Worm (Caenorhabditis elegans) whole organism, early embryonic: ENCODE data around the gene ttbk-2.2.

Experiments used
- B0310.2 ChIP-seq: sonication (generic microtip); optimal IDR thresholded peaks from 2 replicates; lab custom pipeline; 2016; ENCODE audit warnings: mild to moderate bottlenecking, missing genetic modification characterization, missing compliant biosample characterization
- F13C5.2 ChIP-seq: sonication (generic microtip); optimal IDR thresholded peaks from 2 replicates; lab custom pipeline; 2017; ENCODE audit warnings: mild to moderate bottlenecking, missing genetic modification characterization, inconsistent platforms, missing compliant biosample characterization
- aly-1 ChIP-seq: sonication (generic microtip); optimal IDR thresholded peaks from 2 replicates; lab custom pipeline; 2016; ENCODE audit warnings: missing genetic modification characterization, missing compliant biosample characterization
- ama-1 ChIP-seq: fragments of 150-350 bp; optimal IDR thresholded peaks from 2 replicates; lab custom pipeline; 2014
- ceh-13 ChIP-seq: fragments of 200-800 bp; sonication (Bioruptor generic); optimal IDR thresholded peaks from 2 replicates; lab custom pipeline; 2018; ENCODE audit warnings: mild to moderate bottlenecking, missing genetic modification characterization, missing compliant biosample characterization
- ceh-36 ChIP-seq: sonication (generic microtip); optimal IDR thresholded peaks from 2 replicates; lab custom pipeline; 2016; ENCODE audit warnings: missing genetic modification characterization, inconsistent platforms, missing compliant biosample characterization
- ets-7 ChIP-seq: sonication (generic microtip); optimal IDR thresholded peaks from 2 replicates; lab custom pipeline; 2016; ENCODE audit warnings: missing genotype, missing genetic modification characterization, missing compliant biosample characterization
- flt-1 ChIP-seq: fragments of 200-800 bp; sonication (Bioruptor generic); IDR thresholded peaks from 2 replicates; pipeline ENCODE4 v1.3.6; 2022; ENCODE audit warnings: missing genetic modification characterization, missing compliant biosample characterization
- hmbx-1 ChIP-seq: sonication (generic microtip); optimal IDR thresholded peaks from 2 replicates; lab custom pipeline; 2016; ENCODE audit warnings: mild to moderate bottlenecking, missing genetic modification characterization, missing compliant biosample characterization
- hmg-4 ChIP-seq: fragments of 200-800 bp; sonication (Bioruptor generic); optimal IDR thresholded peaks from 2 replicates; lab custom pipeline; 2018; ENCODE audit warnings: mild to moderate bottlenecking, missing genetic modification characterization, missing compliant biosample characterization
- hnd-1 ChIP-seq: sonication (generic microtip); optimal IDR thresholded peaks from 2 replicates; lab custom pipeline; 2016; ENCODE audit warnings: missing genetic modification characterization, missing compliant biosample characterization
- pes-1 ChIP-seq: fragments of 200-800 bp; sonication (Bioruptor generic); IDR thresholded peaks from 2 replicates; pipeline ENCODE4 v1.3.6; 2022; ENCODE audit warnings: missing genetic modification reagents, missing genetic modification characterization, missing compliant biosample characterization
- scrt-1 ChIP-seq: fragments of 200-800 bp; sonication (Bioruptor generic); IDR thresholded peaks from 2 replicates; pipeline ENCODE4 v1.3.6; 2022; ENCODE audit warnings: missing genetic modification characterization, missing compliant biosample characterization
- tbx-11 ChIP-seq: fragments of 200-800 bp; sonication (Bioruptor generic); IDR thresholded peaks from 2 replicates; pipeline ENCODE4 v1.3.6; 2022; ENCODE audit warnings: missing genetic modification characterization, missing compliant biosample characterization
- tbx-37 ChIP-seq: fragments of 200-800 bp; sonication (Bioruptor generic); conservative IDR thresholded peaks from 2 replicates; pipeline ENCODE4 v1.3.6; 2022; ENCODE audit warnings: missing genetic modification reagents, missing genetic modification characterization, missing compliant biosample characterization
- tra-4 ChIP-seq: sonication (generic microtip); optimal IDR thresholded peaks from 2 replicates; lab custom pipeline; 2017; ENCODE audit warnings: missing genetic modification characterization, missing compliant biosample characterization

Gene ttbk-2.2

DNA sequence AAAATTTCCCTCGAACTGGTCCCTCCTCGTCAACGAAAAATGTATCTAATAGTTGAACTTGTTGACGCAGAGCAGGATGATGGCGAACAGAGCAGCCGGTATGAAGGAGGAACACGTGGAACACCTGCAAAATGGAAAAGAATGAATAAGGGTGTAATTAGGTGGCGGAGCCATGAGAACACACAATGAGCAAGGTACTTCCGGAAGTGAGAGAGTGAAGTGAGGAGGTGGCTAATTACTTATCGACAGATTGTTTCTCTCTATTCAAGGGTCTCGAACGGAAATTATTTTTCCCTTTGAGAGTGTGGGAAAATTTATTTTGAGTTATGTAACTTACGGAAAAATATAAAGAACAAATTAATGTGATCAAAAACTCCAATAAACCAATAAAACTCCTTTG, 26.7 kb upstream of the ttbk-2.2 start:
- TF ChIP-seq ets-7 (tag; lab: Kevin White, UChicago) (no peak), flt-1 (GFP tag; lab: Robert Waterston, UW) (no peak), scrt-1 (GFP tag; lab: Robert Waterston, UW) (no peak), ceh-36 (no peak), hmg-4 (no peak), aly-1 (tag; lab: Kevin White, UChicago) (no peak), B0310.2 (tag; lab: Kevin White, UChicago) (no peak), ceh-13 (GFP tag; lab: Kevin White, UChicago) (no peak), tbx-37 (GFP tag; lab: Robert Waterston, UW) (no peak), F13C5.2 (tag; lab: Kevin White, UChicago) (no peak), hmbx-1 (tag; lab: Kevin White, UChicago) (no peak), hnd-1 (tag; lab: Kevin White, UChicago) (no peak)

DNA sequence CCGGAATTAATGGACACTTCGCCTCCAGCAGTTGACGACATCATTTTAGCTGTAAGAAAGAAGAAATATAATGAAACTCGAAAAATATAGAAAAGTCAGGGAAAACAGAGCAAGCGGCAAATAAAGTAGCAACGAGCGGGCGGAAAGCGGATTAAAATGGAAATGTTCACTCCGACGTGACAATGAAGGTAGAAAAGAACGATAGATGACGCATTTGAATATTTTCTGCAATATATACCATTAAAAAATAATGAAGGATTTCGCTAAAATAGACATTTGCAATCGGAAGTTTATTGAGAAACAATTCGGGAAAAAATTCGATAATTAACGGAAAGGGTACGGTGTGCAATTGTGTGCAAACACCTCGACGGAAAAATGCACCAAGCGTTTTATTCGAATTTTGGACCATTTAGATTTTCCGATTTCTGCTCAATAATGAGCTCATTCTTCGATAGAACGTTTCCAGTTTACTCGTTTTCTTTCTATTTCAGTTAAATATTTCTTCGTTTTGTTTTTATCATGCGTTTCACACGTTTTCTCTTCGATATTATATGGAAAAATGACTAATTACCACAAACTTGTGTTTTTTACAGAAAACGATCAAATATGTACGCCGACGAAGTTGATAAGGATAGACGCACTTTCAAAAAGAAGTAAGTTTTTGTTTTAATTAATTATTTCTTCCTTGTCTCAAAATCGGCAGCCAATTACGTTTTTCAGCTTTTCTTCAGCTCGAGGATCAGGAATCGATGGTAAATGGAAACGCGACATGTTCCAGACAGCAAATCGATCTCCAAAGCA, 24.4 kb upstream of the ttbk-2.2 start, which contains the start of the genes snpn-1 and C02B10.4:
Gene snpn-1 (minus strand): TSS at position 51 of the 801 bp plus-strand sequence.
Gene C02B10.4 (plus strand): TSS at position 594 of the 801 bp plus-strand sequence.
- no peak for TF ChIP-seq tbx-37 (GFP tag; lab: Robert Waterston, UW)
- TF ChIP-seq F13C5.2 (tag; lab: Kevin White, UChicago), result peak; percentile 8

DNA sequence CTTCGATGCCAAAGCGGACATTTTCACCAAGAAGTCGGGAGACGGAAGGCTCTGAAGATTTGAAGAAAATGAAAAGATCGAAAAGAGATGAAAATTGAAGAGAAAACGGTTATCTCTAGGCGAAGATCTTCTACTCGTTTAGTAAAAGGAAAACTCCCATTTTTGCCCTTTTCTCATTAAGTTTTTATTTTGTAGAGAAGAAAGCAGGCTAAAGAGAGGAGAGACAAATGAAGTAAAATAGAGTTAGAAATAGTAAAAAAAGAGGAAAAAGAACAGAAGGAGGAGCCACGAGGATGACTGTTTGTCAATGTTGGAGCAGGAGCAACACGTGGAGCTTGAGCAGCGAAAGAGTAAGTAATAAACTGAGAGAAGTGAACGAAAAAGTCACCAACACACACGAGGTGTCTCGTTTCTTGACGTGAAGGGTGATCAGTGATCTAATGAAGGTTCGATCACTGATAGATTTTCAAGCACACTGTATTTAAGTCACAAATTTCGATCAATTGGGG, 22.1 kb upstream of the ttbk-2.2 start, which contains the start of gene ivd-1:
Gene ivd-1 (minus strand): TSS at position 51 of the 509 bp plus-strand sequence.
- TF ChIP-seq hnd-1 (tag; lab: Kevin White, UChicago) (no peak), tra-4 (no peak), F13C5.2 (tag; lab: Kevin White, UChicago) (no peak), pes-1 (GFP tag; lab: Robert Waterston, UW) (no peak), aly-1 (tag; lab: Kevin White, UChicago) (no peak), tbx-37 (GFP tag; lab: Robert Waterston, UW) (no peak), scrt-1 (GFP tag; lab: Robert Waterston, UW) (no peak)

DNA sequence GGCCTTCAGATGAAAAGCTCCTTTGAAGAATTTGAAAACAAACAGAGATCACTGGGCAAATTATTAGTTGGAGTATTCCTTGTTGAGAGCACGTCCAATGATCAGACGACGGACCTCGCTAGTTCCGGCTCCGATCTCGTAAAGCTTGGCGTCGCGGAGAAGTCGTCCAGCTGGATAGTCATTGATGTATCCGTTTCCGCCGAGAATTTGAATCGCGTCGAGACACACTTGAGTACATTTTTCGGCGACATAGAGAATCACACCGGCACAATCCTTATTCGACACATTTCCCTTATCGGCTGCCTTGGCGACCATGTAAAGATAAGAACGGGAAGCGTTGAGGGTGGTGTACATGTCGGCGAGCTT, 20.2 kb upstream of the ttbk-2.2 start:
- no peak for TF ChIP-seq hmg-4
- TF ChIP-seq ceh-13 (GFP tag; lab: Kevin White, UChicago), result no peak
- no peak for TF ChIP-seq hmbx-1 (tag; lab: Kevin White, UChicago)
- no peak for TF ChIP-seq pes-1 (GFP tag; lab: Robert Waterston, UW)
- TF ChIP-seq tbx-37 (GFP tag; lab: Robert Waterston, UW), result no peak
- no peak for TF ChIP-seq ama-1 (lab: Kevin White, UChicago)
- TF ChIP-seq ceh-36, result no peak
- no peak for TF ChIP-seq F13C5.2 (tag; lab: Kevin White, UChicago)
- TF ChIP-seq tbx-11 (GFP tag; lab: Robert Waterston, UW), result no peak
- TF ChIP-seq scrt-1 (GFP tag; lab: Robert Waterston, UW), result no peak
- TF ChIP-seq aly-1 (tag; lab: Kevin White, UChicago), result no peak

DNA sequence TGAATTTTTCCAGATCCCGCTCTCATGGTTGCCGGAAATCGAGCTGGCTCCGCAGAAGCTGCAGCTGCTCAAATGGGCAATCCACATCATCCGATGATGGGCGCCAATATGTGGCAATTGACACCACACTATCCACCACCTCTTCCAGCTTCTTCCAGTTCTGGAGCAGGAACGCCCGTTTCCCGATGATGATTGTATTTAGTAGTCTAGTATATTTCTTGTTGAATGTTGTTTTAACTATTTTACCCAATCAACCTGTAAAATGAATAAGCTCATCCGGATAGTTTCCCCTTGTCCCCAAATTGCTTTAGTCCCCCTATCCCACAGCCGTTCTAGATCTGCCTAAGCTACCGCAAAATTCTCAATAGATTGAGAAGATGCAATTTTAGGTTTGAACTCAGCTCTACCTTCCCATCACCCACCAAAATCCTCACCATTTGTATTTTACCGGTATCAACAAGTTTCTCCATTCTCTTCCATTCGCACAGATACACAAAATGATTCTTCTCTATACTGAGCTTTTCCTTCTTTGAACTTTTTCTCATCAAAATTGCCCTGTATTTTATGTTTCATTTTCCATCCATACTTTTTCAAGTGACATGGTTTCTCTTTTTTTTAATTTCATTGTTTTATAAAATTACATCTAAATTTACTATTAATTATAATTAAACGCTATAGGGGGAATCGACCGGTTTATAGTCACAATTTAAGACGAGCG, 19.6 kb upstream of the ttbk-2.2 start:
- TF ChIP-seq pes-1 (GFP tag; lab: Robert Waterston, UW), result no peak
- no peak for TF ChIP-seq scrt-1 (GFP tag; lab: Robert Waterston, UW)
- TF ChIP-seq F13C5.2 (tag; lab: Kevin White, UChicago), result no peak

DNA sequence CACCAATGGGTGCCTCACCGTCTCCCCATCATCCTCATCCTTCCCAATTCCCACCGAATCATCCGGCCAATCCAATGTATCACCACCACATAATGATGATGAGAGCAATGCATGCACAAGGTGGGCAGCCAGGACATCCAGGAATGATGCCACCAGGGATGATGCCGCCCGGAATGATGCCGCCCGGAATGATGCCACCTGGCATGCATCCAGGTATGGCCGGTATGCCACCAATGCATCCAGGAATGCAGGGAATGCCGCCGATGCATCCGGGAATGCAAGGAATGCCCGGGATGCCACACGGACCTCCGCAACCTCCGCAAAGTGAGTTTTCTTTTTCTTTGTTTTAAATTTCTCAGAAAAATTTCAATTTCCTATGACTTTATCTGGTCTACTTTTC, 19.0 kb upstream of the ttbk-2.2 start:
- no peak for TF ChIP-seq flt-1 (GFP tag; lab: Robert Waterston, UW)
- no peak for TF ChIP-seq tbx-11 (GFP tag; lab: Robert Waterston, UW)
- TF ChIP-seq tra-4, result no peak
- no peak for TF ChIP-seq ama-1 (lab: Kevin White, UChicago)
- no peak for TF ChIP-seq B0310.2 (tag; lab: Kevin White, UChicago)
- TF ChIP-seq ets-7 (tag; lab: Kevin White, UChicago), result no peak
- peak; percentile 17 for TF ChIP-seq aly-1 (tag; lab: Kevin White, UChicago)
- no peak for TF ChIP-seq scrt-1 (GFP tag; lab: Robert Waterston, UW)

DNA sequence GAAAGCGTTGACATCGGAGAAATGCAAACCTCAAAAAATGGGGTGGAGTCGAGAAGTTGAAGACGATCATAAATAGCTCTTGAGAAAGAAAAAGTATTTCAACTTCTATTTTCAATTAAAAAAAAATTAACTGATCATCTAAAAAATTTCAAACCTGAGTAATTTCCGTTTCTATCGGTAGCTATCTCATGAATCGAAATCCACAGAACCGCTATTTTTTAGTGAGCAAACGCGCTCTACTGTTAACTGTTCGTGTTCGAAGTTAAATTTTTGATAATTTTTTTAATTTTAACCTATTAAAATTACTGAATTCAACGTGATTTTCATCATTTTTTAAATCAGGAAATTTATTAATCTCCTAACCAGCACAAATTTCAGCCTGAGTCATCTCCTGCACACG, 17.0 kb upstream of the ttbk-2.2 start:
- TF ChIP-seq hmbx-1 (tag; lab: Kevin White, UChicago), result no peak
- TF ChIP-seq flt-1 (GFP tag; lab: Robert Waterston, UW), result no peak
- no peak for TF ChIP-seq ceh-36
- no peak for TF ChIP-seq tbx-11 (GFP tag; lab: Robert Waterston, UW)
- no peak for TF ChIP-seq scrt-1 (GFP tag; lab: Robert Waterston, UW)
- no peak for TF ChIP-seq tra-4

DNA sequence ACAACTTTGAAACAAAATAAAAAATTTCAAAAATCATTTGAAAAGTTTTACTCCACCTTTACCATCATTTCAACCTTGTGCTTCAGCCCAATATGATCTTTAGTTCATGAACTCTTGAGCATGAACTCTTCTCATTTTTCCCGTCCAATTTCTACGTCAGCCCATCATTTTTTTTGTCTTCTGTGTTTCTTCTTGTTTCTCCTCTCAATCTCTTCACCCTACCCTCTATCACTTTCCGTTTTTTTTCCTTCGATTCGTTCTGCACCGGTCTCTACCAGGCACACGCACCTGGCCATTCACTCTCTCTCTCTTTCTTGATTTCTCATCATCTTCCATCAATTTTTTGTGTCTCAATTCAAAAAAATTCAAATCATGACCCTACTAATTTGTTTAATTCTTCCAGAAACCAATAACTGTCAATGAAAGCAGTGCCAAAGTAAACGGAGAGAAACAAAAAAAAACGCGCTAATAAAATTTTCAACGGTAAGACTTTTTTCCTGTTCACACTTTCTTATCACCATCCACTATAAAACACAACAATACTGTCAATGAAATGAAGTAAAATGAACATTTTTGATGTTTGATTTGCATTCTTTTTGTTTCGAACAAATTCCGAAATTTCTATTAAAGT, 16.2 kb upstream of the ttbk-2.2 start, which contains the start of gene pygo-1:
Gene pygo-1 (plus strand): TSS at position 404 of the 631 bp plus-strand sequence.
- TF ChIP-seq hnd-1 (tag; lab: Kevin White, UChicago) (no peak), tbx-37 (GFP tag; lab: Robert Waterston, UW) (no peak), F13C5.2 (tag; lab: Kevin White, UChicago) (no peak)
